Worm (Caenorhabditis elegans): Measurements from ENCODE around the gene algn-12.

Gene algn-12

DNA sequence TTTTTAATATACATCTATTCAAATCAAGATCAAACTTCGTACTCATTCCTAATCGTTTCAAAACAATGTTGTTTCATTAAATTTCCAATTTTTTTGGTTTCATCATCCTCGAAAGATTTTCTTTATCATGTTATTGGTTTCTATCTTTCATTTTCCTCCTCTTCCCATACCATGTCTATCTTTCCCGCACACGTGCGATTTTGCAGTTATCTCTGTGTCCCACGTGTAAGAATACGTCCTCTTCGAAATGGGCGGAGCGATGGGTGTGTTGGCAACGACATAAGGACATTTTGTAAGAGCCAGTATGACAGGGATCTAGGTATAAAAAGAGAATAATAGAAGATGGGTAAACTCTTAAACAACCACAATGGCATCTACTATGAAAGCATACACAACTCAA, 8.6 kb upstream of the algn-12 start, which contains the start of gene F43H9.4:
TSS of gene F43H9.4 (plus strand) at position 366 of the 400 bp plus-strand sequence.
- peak; percentile 85 for TF ChIP-seq nhr-43 (tag; optimal IDR thresholded peaks at IDR 0.05; ENCODE audit: poor library complexity, severe bottlenecking)
- peak in 1 of 3 experiments; percentile 10 for TF ChIP-seq elt-3 (tag; optimal IDR thresholded peaks at IDR 0.05)
- TF ChIP-seq elt-1 (tag; optimal IDR thresholded peaks at IDR 0.05): no peak
- no peak for TF ChIP-seq mml-1 (tag; optimal IDR thresholded peaks at IDR 0.05)
- TF ChIP-seq mdl-1 (tag; optimal IDR thresholded peaks at IDR 0.05): peak; percentile 49
- peak; percentile 28 for TF ChIP-seq nhr-23 (tag; optimal IDR thresholded peaks at IDR 0.05)

DNA sequence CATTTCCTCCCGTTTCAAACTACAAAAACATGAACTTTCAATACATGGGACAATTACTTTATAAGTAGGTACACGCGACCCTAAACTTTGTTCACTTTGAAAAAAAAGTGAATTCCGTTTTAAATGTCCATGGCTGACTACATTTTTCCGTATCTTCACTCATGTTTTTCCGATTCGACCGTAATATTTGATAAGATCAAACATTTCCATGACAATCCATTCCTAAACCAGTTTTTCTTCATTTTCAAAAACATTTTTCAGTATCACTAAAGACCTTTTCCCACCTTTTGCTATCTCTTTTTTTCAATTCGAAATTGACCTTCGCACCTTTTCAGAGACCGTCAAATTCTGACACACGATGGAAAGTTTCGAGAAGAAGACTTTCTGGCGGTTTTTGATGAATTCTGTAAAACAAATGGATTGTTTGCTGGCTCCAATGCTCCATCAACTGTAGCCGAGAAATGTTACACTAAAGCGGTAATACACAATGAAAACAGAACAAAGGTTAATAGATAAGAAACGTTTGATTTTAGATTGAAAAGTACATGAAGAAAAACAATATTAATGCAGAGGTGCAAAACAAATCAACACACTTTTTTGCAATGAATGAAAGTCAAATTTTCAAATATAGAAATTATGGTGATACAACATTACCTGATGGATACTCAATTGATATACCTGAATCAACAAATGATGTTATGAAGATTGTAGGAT, 7.3 kb upstream of the algn-12 start:
- TF ChIP-seq ceh-82 (tag; optimal IDR thresholded peaks at IDR 0.05) (no peak), nhr-23 (tag; optimal IDR thresholded peaks at IDR 0.05) (no peak), nhr-28 (tag; optimal IDR thresholded peaks at IDR 0.05) (no peak), daf-12 (tag; optimal IDR thresholded peaks at IDR 0.05) (no peak), lin-39 (tag; optimal IDR thresholded peaks at IDR 0.05) (no peak), zag-1 (tag; optimal IDR thresholded peaks at IDR 0.05) (no peak), elt-3 (tag; optimal IDR thresholded peaks at IDR 0.05) (peak in 1 of 3 experiments; percentile 78), ceh-28 (tag; optimal IDR thresholded peaks at IDR 0.05) (no peak), ztf-4 (tag; optimal IDR thresholded peaks at IDR 0.05) (no peak), nhr-12 (tag; optimal IDR thresholded peaks at IDR 0.05) (no peak), nhr-43 (tag; optimal IDR thresholded peaks at IDR 0.05; ENCODE audit: poor library complexity, severe bottlenecking) (peak; percentile 21), egl-5 (tag; optimal IDR thresholded peaks at IDR 0.05) (no peak), tbx-2 (tag; optimal IDR thresholded peaks at IDR 0.05) (no peak), unc-39 (tag; optimal IDR thresholded peaks at IDR 0.05) (no peak), fkh-2 (tag; optimal IDR thresholded peaks at IDR 0.05) (no peak), lin-15B (tag; optimal IDR thresholded peaks at IDR 0.05) (no peak), nhr-11 (tag; optimal IDR thresholded peaks at IDR 0.05) (no peak), elt-1 (tag; optimal IDR thresholded peaks at IDR 0.05) (peak; percentile 16), ama-1 (optimal IDR thresholded peaks at IDR 0.05) (no peak), lsy-12 (tag; optimal IDR thresholded peaks at IDR 0.05) (no peak), nhr-237 (tag; optimal IDR thresholded peaks at IDR 0.05) (no peak)

DNA sequence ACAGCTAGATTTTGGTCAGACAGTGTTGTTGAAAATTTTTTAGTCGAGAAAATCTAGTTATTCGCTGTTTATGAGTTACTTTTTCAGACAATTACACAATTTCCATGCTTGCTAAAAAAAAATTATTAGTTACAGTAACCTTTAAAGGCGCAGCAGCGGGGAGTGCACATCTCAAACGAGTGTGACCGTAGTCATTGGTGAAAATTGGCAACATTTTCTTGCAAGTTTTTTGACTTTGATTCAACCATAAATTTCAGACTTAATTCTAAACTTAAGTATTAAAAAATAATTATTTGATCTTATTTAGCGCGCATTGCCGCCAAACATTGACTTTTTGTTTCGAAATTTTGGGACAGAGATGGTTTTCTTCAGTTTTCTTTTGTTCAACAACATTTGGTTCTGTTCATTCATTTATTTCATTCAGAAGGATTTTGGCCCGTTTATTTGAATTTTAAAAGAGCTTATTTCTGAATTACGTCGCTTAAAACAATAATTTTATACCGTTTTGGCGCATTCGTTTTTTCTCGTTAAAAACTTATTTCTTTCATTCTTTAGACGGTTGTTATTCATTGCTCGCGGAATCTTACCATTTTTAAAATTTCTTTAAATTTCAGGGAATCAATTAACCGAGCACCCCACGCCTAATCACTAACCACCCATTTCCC, 6.0 kb upstream of the algn-12 start, which contains the start of gene oma-2:
TSS of gene oma-2 (plus strand) at position 615 of the 665 bp plus-strand sequence.
- TF ChIP-seq ZK546.5 (tag; optimal IDR thresholded peaks at IDR 0.05): no peak
- TF ChIP-seq nhr-43 (tag; optimal IDR thresholded peaks at IDR 0.05; ENCODE audit: poor library complexity, severe bottlenecking): peak; percentile 57

DNA sequence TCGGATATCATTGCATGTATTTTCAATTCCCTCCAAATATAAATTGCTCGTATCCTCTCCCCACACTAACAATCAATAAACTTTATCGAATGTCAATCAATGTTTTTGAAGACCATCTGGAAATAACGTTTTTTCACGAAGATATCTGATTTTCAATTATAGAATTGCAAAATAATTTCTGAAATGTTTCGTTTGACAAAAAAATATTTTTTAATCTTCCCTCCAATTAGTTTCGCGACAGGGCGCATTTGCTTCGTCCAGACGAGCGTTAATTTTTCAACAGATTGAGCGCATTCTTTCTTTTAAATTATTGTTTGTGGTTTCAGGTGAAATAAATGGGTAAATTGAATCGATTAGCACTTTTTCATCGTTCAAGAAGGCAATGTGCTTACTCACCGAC, 3.8 kb upstream of the algn-12 start, which contains the start of gene vars-1:
TSS of gene vars-1 (plus strand) at position 291 of the 400 bp plus-strand sequence.
- TF ChIP-seq nfya-1 (tag; optimal IDR thresholded peaks at IDR 0.05; ENCODE audit: insufficient read depth) (peak; percentile 57), ceh-28 (tag; optimal IDR thresholded peaks at IDR 0.05) (no peak), fkh-2 (tag; optimal IDR thresholded peaks at IDR 0.05) (no peak), ztf-11 (tag; optimal IDR thresholded peaks at IDR 0.05) (no peak), daf-12 (tag; optimal IDR thresholded peaks at IDR 0.05) (no peak), tbx-2 (tag; optimal IDR thresholded peaks at IDR 0.05) (no peak), nhr-11 (tag; optimal IDR thresholded peaks at IDR 0.05) (no peak), unc-62 (GFP tag; optimal IDR thresholded peaks at IDR 0.05) (no peak), ztf-4 (tag; optimal IDR thresholded peaks at IDR 0.05) (no peak), ceh-16 (tag; optimal IDR thresholded peaks at IDR 0.05) (no peak), nhr-12 (tag; optimal IDR thresholded peaks at IDR 0.05) (no peak), hmg-11 (tag; optimal IDR thresholded peaks at IDR 0.05) (no peak), lsy-12 (tag; optimal IDR thresholded peaks at IDR 0.05) (no peak), lin-15B (tag; optimal IDR thresholded peaks at IDR 0.05) (peak; percentile 67), sea-2 (GFP tag; optimal IDR thresholded peaks at IDR 0.05) (no peak), elt-2 (tag; optimal IDR thresholded peaks at IDR 0.05) (peak; percentile 13), egl-27 (tag; optimal IDR thresholded peaks at IDR 0.05) (no peak), nhr-237 (tag; optimal IDR thresholded peaks at IDR 0.05) (no peak), nhr-77 (tag; optimal IDR thresholded peaks at IDR 0.05) (no peak), skn-1 (tag; optimal IDR thresholded peaks at IDR 0.05) (no peak), mml-1 (tag; optimal IDR thresholded peaks at IDR 0.05) (no peak), nhr-43 (tag; optimal IDR thresholded peaks at IDR 0.05; ENCODE audit: poor library complexity, severe bottlenecking) (no peak), nhr-25 (tag; optimal IDR thresholded peaks at IDR 0.05) (no peak), nhr-23 (tag; optimal IDR thresholded peaks at IDR 0.05) (peak; percentile 57), pqm-1 (tag; optimal IDR thresholded peaks at IDR 0.05) (no peak), R02D3.7 (tag; optimal IDR thresholded peaks at IDR 0.05) (peak; percentile 28)
